Fruit fly (Drosophila melanogaster) whole organism, pupa: Measurements from ENCODE around the gene Gr85a.
A peak's percentile ranks its signal among the peaks of the same experiment; 100 is the strongest.

ENCODE experiments used
- CG10348 ChIP-seq: fragments of 200-800 bp; sonication (Bioruptor generic); IDR thresholded peaks from 2 replicates; pipeline ENCODE4 v1.3.6; 2022; ENCODE audit warnings: missing biosample characterization, missing genetic modification characterization
- CG12605 ChIP-seq: fragments of 200-800 bp; sonication (Bioruptor generic); IDR thresholded peaks from 2 replicates; pipeline ENCODE4 v1.3.6; 2022; ENCODE audit warnings: missing biosample characterization, missing genetic modification characterization
- CG13204 ChIP-seq: fragments of 200-800 bp; sonication (Bioruptor generic); optimal IDR thresholded peaks from 2 replicates; lab custom pipeline; 2018; ENCODE audit warnings: missing biosample characterization, mild to moderate bottlenecking, missing genetic modification characterization, moderate library complexity
- CG14655 ChIP-seq: fragments of 200-800 bp; sonication (Bioruptor generic); optimal IDR thresholded peaks from 3 replicates; lab custom pipeline; 2017; ENCODE audit warnings: mild to moderate bottlenecking, missing biosample characterization, missing genetic modification reagents, missing genetic modification characterization
- CG15710 ChIP-seq: fragments of 200-800 bp; sonication (Bioruptor generic); optimal IDR thresholded peaks from 2 replicates; lab custom pipeline; 2018; ENCODE audit warnings: missing biosample characterization, mild to moderate bottlenecking, missing genetic modification characterization, moderate library complexity
- CG17806 ChIP-seq: fragments of 200-800 bp; sonication (Bioruptor generic); optimal IDR thresholded peaks from 2 replicates; lab custom pipeline; 2018; ENCODE audit warnings: missing biosample characterization, mild to moderate bottlenecking, missing genetic modification characterization, moderate library complexity
- CG32121 ChIP-seq: fragments of 200-800 bp; sonication (Bioruptor generic); IDR thresholded peaks from 2 replicates; pipeline ENCODE4 v1.3.6; 2022; ENCODE audit warnings: missing biosample characterization, missing genetic modification characterization
- CG34367 ChIP-seq: fragments of 200-800 bp; sonication (Bioruptor generic); optimal IDR thresholded peaks from 2 replicates; lab custom pipeline; 2018; ENCODE audit warnings: missing biosample characterization, mild to moderate bottlenecking, missing genetic modification characterization
- CG4496 ChIP-seq: fragments of 200-800 bp; sonication (Bioruptor generic); IDR thresholded peaks from 3 replicates; pipeline ENCODE4 v1.3.6; 2022; ENCODE audit warnings: missing biosample characterization, missing genetic modification characterization
- CG8159 ChIP-seq: fragments of 200-800 bp; sonication (Bioruptor generic); optimal IDR thresholded peaks from 3 replicates; lab custom pipeline; 2018; ENCODE audit warnings: missing biosample characterization, mild to moderate bottlenecking, missing genetic modification characterization, moderate library complexity
- CG8301 ChIP-seq: fragments of 200-800 bp; sonication (Bioruptor generic); optimal IDR thresholded peaks from 2 replicates; lab custom pipeline; 2018; ENCODE audit warnings: missing biosample characterization, mild to moderate bottlenecking, missing genetic modification characterization
- CG9948 ChIP-seq: fragments of 200-800 bp; sonication (Bioruptor generic); optimal IDR thresholded peaks from 2 replicates; lab custom pipeline; 2018; ENCODE audit warnings: missing biosample characterization, mild to moderate bottlenecking, missing genetic modification characterization, moderate library complexity
- D1 ChIP-seq: fragments of 200-800 bp; sonication (Bioruptor generic); optimal IDR thresholded peaks from 2 replicates; lab custom pipeline; 2018; ENCODE audit warnings: missing biosample characterization, mild to moderate bottlenecking, missing genetic modification characterization, moderate library complexity
- EcR ChIP-seq: fragments of 200-800 bp; sonication (Bioruptor generic); optimal IDR thresholded peaks from 3 replicates; lab custom pipeline; 2019; ENCODE audit warnings: missing biosample characterization, missing genetic modification characterization, mild to moderate bottlenecking, moderate library complexity, missing genetic modification reagents
- Ets98B ChIP-seq: fragments of 200-800 bp; sonication (Bioruptor generic); IDR thresholded peaks from 2 replicates; pipeline ENCODE4 v1.3.6; 2022; ENCODE audit warnings: missing biosample characterization, missing genetic modification characterization
- Pif1A ChIP-seq: fragments of 200-800 bp; sonication (Bioruptor generic); optimal IDR thresholded peaks from 3 replicates; lab custom pipeline; 2016; ENCODE audit warnings: missing biosample characterization, missing genetic modification characterization
- Pif1B ChIP-seq: fragments of 200-800 bp; sonication (Bioruptor generic); optimal IDR thresholded peaks from 3 replicates; lab custom pipeline; 2016; ENCODE audit warnings: missing biosample characterization, missing genetic modification characterization
- Snoo ChIP-seq: fragments of 200-800 bp; sonication (Bioruptor generic); optimal IDR thresholded peaks from 3 replicates; lab custom pipeline; 2017; ENCODE audit warnings: missing biosample characterization, mild to moderate bottlenecking, missing genetic modification characterization, inconsistent platforms
- fd96Ca ChIP-seq: fragments of 200-800 bp; sonication (Bioruptor generic); IDR thresholded peaks from 3 replicates; pipeline ENCODE4 v1.3.6; 2022; ENCODE audit warnings: missing biosample characterization, missing genetic modification characterization
- gl ChIP-seq: fragments of 200-800 bp; sonication (Bioruptor generic); optimal IDR thresholded peaks from 2 replicates; lab custom pipeline; 2018; ENCODE audit warnings: missing biosample characterization, mild to moderate bottlenecking, missing genetic modification characterization
- rn ChIP-seq: fragments of 200-800 bp; sonication (Bioruptor generic); IDR thresholded peaks from 2 replicates; pipeline ENCODE4 v1.3.6; 2022; ENCODE audit warnings: missing biosample characterization, missing genetic modification characterization

Gr85a gene

DNA sequence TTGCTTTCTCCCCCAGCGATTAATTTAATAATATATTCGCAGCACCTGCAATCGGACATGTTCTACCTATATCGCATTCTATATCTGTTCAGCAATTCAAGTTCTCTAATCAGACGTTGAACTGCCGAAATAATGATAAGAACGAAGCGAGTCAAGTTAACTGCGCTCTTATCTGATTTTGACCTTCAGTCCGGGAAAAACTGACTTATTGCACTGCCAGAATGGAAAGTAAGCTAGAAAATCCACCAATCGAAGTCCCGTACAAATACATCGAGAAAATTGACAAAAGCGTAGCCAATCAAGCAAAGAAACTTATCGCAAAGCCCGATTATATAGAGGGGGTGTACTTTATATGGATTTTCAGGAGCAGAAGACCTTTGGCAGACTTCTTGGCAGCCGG, 28.4 kb downstream of the Gr85a start:
- TF ChIP-seq CG32121 (GFP tag; lab: Robert Waterston, UW) (no peak), EcR (GFP tag; lab: Kevin White, UChicago) (no peak), CG9948 (no peak), CG12605 (GFP tag; lab: Robert Waterston, UW) (no peak), CG15710 (tag; lab: Kevin White, UChicago) (no peak), gl (no peak), D1 (tag; lab: Kevin White, UChicago) (no peak), Pif1B (GFP tag; lab: Kevin White, UChicago) (no peak), fd96Ca (GFP tag; lab: Robert Waterston, UW) (no peak), CG34367 (tag; lab: Kevin White, UChicago) (no peak), CG13204 (GFP tag; lab: Kevin White, UChicago) (no peak), CG8301 (no peak), CG17806 (tag; lab: Kevin White, UChicago) (no peak), CG10348 (no peak), Ets98B (GFP tag; lab: Robert Waterston, UW) (no peak), CG14655 (GFP tag; lab: Kevin White, UChicago) (no peak), CG8159 (tag; lab: Kevin White, UChicago) (no peak)

DNA sequence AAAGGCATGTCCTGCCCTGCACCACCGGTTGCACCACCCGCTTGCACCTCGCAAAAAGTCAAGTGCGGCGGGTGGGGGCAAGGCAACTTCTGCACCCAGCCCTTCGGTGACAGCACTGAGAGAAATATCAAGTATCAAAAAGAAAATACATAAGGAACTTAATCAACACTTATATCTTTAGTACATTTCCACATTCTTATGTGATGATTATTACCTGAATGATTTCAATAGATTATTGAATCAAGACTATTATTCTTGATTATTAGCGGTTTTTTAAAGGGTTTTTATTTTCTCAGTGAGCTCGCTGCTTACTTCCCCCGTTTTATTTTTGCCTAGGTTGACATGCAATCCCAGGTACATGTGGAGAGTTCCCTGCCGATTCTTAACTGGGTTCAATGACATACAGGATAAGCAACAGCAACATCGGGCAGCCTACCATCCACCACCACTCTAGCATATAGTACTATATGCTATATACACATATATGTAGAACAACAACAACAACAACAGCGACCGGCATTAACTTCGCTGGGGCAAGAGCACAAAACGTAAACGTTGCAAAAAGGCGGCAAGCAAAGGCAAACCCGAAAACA, 30.4 kb downstream of the Gr85a start:
- peak; percentile 42; the same call in 1 of the 3 replicates for TF ChIP-seq CG4496
- 0 out of 3 replicates have a peak, but pooled peaks have one; percentile 10 for TF ChIP-seq fd96Ca (GFP tag; lab: Robert Waterston, UW)
- peak; percentile 49 for TF ChIP-seq Pif1A (GFP tag; lab: Kevin White, UChicago)
- peak; percentile 68 for TF ChIP-seq CG8301
- TF ChIP-seq CG32121 (GFP tag; lab: Robert Waterston, UW): peak; percentile 13; the same call in 1 of the 2 replicates
- peak; percentile 88 for TF ChIP-seq CG15710 (tag; lab: Kevin White, UChicago)
- TF ChIP-seq Pif1B (GFP tag; lab: Kevin White, UChicago): peak; percentile 38
- no peak for TF ChIP-seq Ets98B (GFP tag; lab: Robert Waterston, UW)
- peak; percentile 88 for TF ChIP-seq CG17806 (tag; lab: Kevin White, UChicago)
- peak; percentile 33 for TF ChIP-seq CG13204 (GFP tag; lab: Kevin White, UChicago)
- peak; percentile 88 for TF ChIP-seq CG9948
- peak; percentile 87 for TF ChIP-seq CG34367 (tag; lab: Kevin White, UChicago)
- TF ChIP-seq rn: no peak
- TF ChIP-seq Snoo: peak; percentile 20
- peak; percentile 63 for TF ChIP-seq gl
- no peak for TF ChIP-seq CG10348
- TF ChIP-seq EcR (GFP tag; lab: Kevin White, UChicago): peak; percentile 91
- TF ChIP-seq CG8159 (tag; lab: Kevin White, UChicago): peak; percentile 93
- peak; percentile 52 for TF ChIP-seq CG12605 (GFP tag; lab: Robert Waterston, UW)
- TF ChIP-seq D1 (tag; lab: Kevin White, UChicago): peak; percentile 76
- TF ChIP-seq CG14655 (GFP tag; lab: Kevin White, UChicago): peak; percentile 69
- TF ChIP-seq, all 21 proteins: peak for 18

DNA sequence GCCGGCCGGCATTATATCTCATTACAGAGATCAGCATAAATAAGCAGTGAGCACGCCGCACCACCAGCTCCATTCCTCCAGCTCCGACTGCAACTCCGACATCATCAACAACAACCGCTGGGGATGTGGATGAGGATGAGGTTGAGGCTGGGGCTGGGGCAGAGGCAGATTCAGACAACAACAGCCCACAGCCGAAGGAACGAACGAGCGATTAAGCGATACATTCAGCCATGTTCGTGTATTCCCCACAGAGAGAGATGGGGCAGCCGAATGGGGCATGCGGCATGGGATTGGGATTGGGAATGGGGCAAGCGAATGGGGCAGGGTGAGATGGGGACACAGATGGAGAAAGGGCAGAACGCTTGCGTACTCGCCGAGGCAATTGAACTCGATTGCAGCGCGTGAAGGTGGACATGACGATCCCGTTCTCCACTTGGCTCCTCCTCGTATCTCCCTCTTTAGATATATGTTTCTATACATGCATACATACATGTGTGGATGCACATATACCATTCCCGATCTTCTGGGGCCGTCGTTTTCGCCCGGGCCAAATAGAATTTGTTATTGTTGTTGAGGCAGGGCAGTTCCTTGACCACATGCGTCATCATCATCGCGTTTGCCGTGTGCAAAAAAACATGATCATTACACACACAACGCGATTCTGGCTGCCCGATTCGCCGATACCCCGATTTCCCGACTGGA, 31.8 kb downstream of the Gr85a start:
- no peak for TF ChIP-seq CG17806 (tag; lab: Kevin White, UChicago)
- TF ChIP-seq CG8301: no peak
- no peak for TF ChIP-seq CG32121 (GFP tag; lab: Robert Waterston, UW)
- no peak for TF ChIP-seq CG34367 (tag; lab: Kevin White, UChicago)
- TF ChIP-seq CG14655 (GFP tag; lab: Kevin White, UChicago): no peak
- no peak for TF ChIP-seq Ets98B (GFP tag; lab: Robert Waterston, UW)
- TF ChIP-seq EcR (GFP tag; lab: Kevin White, UChicago): peak; percentile 90
- TF ChIP-seq fd96Ca (GFP tag; lab: Robert Waterston, UW): no peak
- TF ChIP-seq Pif1A (GFP tag; lab: Kevin White, UChicago): peak; percentile 1
- no peak for TF ChIP-seq CG4496
- TF ChIP-seq gl: no peak
- TF ChIP-seq CG10348: no peak
- TF ChIP-seq CG13204 (GFP tag; lab: Kevin White, UChicago): peak; percentile 77
- no peak for TF ChIP-seq CG8159 (tag; lab: Kevin White, UChicago)

DNA sequence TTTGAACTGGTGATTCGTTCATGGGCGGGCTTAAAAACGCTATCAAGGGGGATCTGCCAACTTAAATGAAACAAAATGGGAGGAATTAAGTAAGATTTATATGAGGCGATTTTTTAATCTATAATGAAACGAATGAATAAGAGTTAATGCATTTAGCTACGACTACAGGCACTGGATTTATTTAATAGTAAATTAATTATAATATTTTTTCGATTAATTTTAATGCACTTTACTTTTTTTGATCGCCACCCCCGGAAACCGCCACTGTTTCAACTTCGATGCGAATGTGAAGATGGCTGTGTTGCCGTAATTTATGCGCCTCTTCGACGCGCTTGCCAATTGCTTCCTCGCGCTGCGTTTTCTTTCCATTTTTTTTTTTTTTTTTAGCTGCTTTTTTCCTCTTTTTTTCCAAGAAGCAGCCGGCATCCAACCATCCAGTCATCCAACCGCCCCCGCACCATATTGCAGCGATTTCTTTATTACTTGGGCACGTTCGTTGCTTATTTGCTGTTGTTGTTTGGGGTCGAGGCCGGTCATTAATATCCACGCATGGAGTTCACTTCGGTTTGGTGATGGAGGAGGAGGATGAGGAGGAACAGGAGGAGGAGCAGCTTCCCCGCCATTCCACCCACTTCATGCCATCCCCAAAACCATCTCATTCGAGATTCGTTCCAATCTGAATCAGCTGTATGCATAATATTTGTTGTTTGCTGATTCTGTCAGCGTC, 33.2 kb downstream of the Gr85a start:
- TF ChIP-seq CG17806 (tag; lab: Kevin White, UChicago): peak; percentile 83
- peak; percentile 69 for TF ChIP-seq CG34367 (tag; lab: Kevin White, UChicago)
- TF ChIP-seq EcR (GFP tag; lab: Kevin White, UChicago): peak; percentile 99
- peak; percentile 49 for TF ChIP-seq D1 (tag; lab: Kevin White, UChicago)
- peak; percentile 43; the same call in 1 of the 2 replicates for TF ChIP-seq CG12605 (GFP tag; lab: Robert Waterston, UW)
- TF ChIP-seq gl: peak; percentile 80
- peak; percentile 35; the same call in 1 of the 2 replicates for TF ChIP-seq Ets98B (GFP tag; lab: Robert Waterston, UW)
- TF ChIP-seq Snoo: peak; percentile 68
- peak; percentile 91 for TF ChIP-seq CG15710 (tag; lab: Kevin White, UChicago)
- TF ChIP-seq CG32121 (GFP tag; lab: Robert Waterston, UW): no peak
- TF ChIP-seq CG8301: peak; percentile 69
- peak; percentile 79 for TF ChIP-seq CG13204 (GFP tag; lab: Kevin White, UChicago)
- peak; percentile 40; the same call in 1 of the 2 replicates for TF ChIP-seq rn
- peak; percentile 86 for TF ChIP-seq CG14655 (GFP tag; lab: Kevin White, UChicago)
- 0 out of 3 replicates have a peak, but pooled peaks have one; percentile 26 for TF ChIP-seq fd96Ca (GFP tag; lab: Robert Waterston, UW)
- TF ChIP-seq CG4496: peak; percentile 58; the same call in 2 of the 3 replicates
- TF ChIP-seq CG8159 (tag; lab: Kevin White, UChicago): peak; percentile 91
- TF ChIP-seq CG10348: no peak
- TF ChIP-seq Pif1B (GFP tag; lab: Kevin White, UChicago): peak; percentile 59
- peak; percentile 90 for TF ChIP-seq CG9948
- TF ChIP-seq Pif1A (GFP tag; lab: Kevin White, UChicago): peak; percentile 63
